Fruit fly (Drosophila melanogaster): ENCODE measurements around the gene CG17224.

CG17224 gene

DNA sequence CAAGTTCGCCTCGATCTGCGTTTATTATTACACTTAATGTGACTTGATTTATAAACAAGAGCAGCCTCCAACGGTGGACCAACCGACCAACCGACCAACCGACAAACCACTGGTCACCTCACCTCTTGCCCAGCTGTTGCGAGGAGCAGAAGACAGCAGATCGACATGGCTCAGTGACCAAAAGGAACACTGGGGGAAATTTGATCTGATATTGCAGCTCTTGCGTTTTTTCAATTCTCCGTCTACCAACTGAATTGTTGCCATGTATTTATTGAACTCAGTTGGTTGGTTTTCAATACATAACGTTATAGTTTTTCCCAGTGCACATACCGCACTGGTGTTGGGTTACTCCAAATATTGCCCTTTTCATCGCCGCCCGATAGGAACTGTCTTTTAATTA lies 13.5 kb downstream of the CG17224 start (continued):
- TF ChIP-seq CG34406 (GFP tag; optimal IDR thresholded peaks at IDR 0.05) = peak; percentile 58
- peak; percentile 19 for TF ChIP-seq Sox14 (GFP tag; optimal IDR thresholded peaks at IDR 0.05)
- TF ChIP-seq CG32006 (GFP tag; optimal IDR thresholded peaks at IDR 0.05) = peak; percentile 3
- TF ChIP-seq pdm3 (GFP tag; optimal IDR thresholded peaks at IDR 0.05) = peak; percentile 23
- no peak for TF ChIP-seq Blimp-1 (GFP tag; optimal IDR thresholded peaks at IDR 0.05)
- peak; percentile 22 for TF ChIP-seq CG6854 (GFP tag; optimal IDR thresholded peaks at IDR 0.05)
- TF ChIP-seq CG6808 (GFP tag; optimal IDR thresholded peaks at IDR 0.05) = peak; percentile 60

DNA sequence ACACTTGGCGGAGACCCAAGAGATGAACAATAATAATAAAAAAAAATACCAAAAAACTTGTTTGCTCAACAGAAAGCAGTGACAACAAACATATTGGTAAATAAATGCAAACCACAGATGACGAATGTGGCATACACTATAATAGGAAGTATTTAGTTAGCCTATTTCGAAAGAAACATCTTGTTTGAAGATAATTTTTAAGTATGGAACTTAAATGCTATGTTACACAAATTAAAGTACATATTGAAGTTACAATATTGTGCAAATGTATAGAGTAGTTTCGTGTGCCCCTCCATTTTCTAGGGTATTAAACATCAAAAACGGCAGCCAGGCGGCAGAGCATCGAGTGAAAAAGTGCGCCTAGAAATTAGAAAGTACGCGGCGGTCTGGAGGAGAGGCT lies 14.7 kb downstream of the CG17224 start:
- peak; percentile 93 for TF ChIP-seq Hr4 (GFP tag; optimal IDR thresholded peaks at IDR 0.05)
- no peak for TF ChIP-seq CG16779 (tag; optimal IDR thresholded peaks at IDR 0.05)
- TF ChIP-seq CG8119 (GFP tag; IDR thresholded peaks at IDR 0.05) = peak; percentile 93
- TF ChIP-seq net (GFP tag; optimal IDR thresholded peaks at IDR 0.05) = peak; percentile 28
- TF ChIP-seq CG3919 (GFP tag; optimal IDR thresholded peaks at IDR 0.05) = peak; percentile 46
- TF ChIP-seq spab (GFP tag; optimal IDR thresholded peaks at IDR 0.05) = no peak
- TF ChIP-seq CG8319 (GFP tag; optimal IDR thresholded peaks at IDR 0.05) = no peak
- peak; percentile 69 for TF ChIP-seq dac (GFP tag; optimal IDR thresholded peaks at IDR 0.05)
- TF ChIP-seq vri (GFP tag; optimal IDR thresholded peaks at IDR 0.05) = no peak
- no peak for TF ChIP-seq svp (GFP tag)
- TF ChIP-seq achi (GFP tag; optimal IDR thresholded peaks at IDR 0.05) = peak; percentile 57
- peak; percentile 25 for TF ChIP-seq Sox14 (GFP tag; optimal IDR thresholded peaks at IDR 0.05)
- peak; percentile 21 for TF ChIP-seq CG11762 (GFP tag; optimal IDR thresholded peaks at IDR 0.05; ENCODE audit: insufficient read depth)
- no peak for TF ChIP-seq fd85E (GFP tag; optimal IDR thresholded peaks at IDR 0.05)
- peak; percentile 80 for TF ChIP-seq CG6163 (GFP tag; IDR thresholded peaks at IDR 0.05)
- TF ChIP-seq fd59A (GFP tag; optimal IDR thresholded peaks at IDR 0.05) = no peak
- peak; percentile 86 for TF ChIP-seq Eip78C (GFP tag)
- no peak for TF ChIP-seq lz (GFP tag; optimal IDR thresholded peaks at IDR 0.05)
- peak; percentile 63 for TF ChIP-seq Gug (GFP tag; IDR thresholded peaks at IDR 0.05)
- no peak for TF ChIP-seq CG8632 (GFP tag; optimal IDR thresholded peaks at IDR 0.05)
- peak; percentile 11 for TF ChIP-seq Lpt (GFP tag; optimal IDR thresholded peaks at IDR 0.05)
- peak; percentile 24 for TF ChIP-seq acj6 (GFP tag; optimal IDR thresholded peaks at IDR 0.05)
- TF ChIP-seq pdm3 (GFP tag; optimal IDR thresholded peaks at IDR 0.05) = peak; percentile 47
- TF ChIP-seq CG15336 (GFP tag; IDR thresholded peaks at IDR 0.05) = peak; percentile 93
- TF ChIP-seq CG34406 (GFP tag; optimal IDR thresholded peaks at IDR 0.05) = peak; percentile 8
- peak; percentile 22 for TF ChIP-seq CG7368 (GFP tag; optimal IDR thresholded peaks at IDR 0.05)
- peak; percentile 15 for TF ChIP-seq Eip75B (GFP tag; optimal IDR thresholded peaks at IDR 0.05)
- peak; percentile 85 for TF ChIP-seq CG6276 (GFP tag; optimal IDR thresholded peaks at IDR 0.05)
- TF ChIP-seq CG4318 (GFP tag; optimal IDR thresholded peaks at IDR 0.05) = peak; percentile 86
- peak; percentile 52; the same call in 1 of the 2 replicates for TF ChIP-seq CG11294 (GFP tag; IDR thresholded peaks at IDR 0.05)
- TF ChIP-seq eg (GFP tag; IDR thresholded peaks at IDR 0.05) = peak; percentile 83
- peak; percentile 49 for TF ChIP-seq OdsH (GFP tag; optimal IDR thresholded peaks at IDR 0.05)
- peak in 1 of 2 experiments; percentile 60 for TF ChIP-seq salr (GFP tag; optimal IDR thresholded peaks at IDR 0.05)
- peak; percentile 7 for TF ChIP-seq fkh (GFP tag; optimal IDR thresholded peaks at IDR 0.05)
- peak; percentile 94 for TF ChIP-seq CG32006 (GFP tag; optimal IDR thresholded peaks at IDR 0.05)
- no peak for TF ChIP-seq ss (GFP tag; optimal IDR thresholded peaks at IDR 0.05)
- TF ChIP-seq dsx (GFP tag; optimal IDR thresholded peaks at IDR 0.05; ENCODE audit: poor library complexity, severe bottlenecking) = no peak

DNA sequence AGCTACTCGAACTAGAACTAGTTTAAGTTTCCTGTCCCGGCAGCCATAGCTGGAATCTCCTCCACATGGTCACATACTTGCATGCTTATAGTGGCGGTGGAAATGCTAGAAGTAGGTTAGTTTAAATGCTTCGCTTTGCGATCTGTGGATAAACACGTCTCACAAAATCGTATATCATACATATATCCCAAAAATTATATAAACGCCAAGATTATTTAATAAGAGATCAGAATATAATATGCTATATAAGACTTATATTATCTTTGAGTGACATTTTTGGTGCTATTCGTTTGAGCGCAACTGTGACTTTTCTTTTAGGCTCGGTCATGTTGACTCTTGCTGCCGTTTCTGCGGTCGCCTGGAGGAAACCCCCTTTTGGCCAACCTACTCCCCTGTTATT lies 16.2 kb downstream of the CG17224 start:
- TF ChIP-seq eg (GFP tag; IDR thresholded peaks at IDR 0.05) = peak; percentile 58; the same call in 2 of the 3 replicates
- peak; percentile 1 for TF ChIP-seq achi (GFP tag; optimal IDR thresholded peaks at IDR 0.05)
- peak; percentile 20 for TF ChIP-seq CG4318 (GFP tag; optimal IDR thresholded peaks at IDR 0.05)
- TF ChIP-seq dsx (GFP tag; optimal IDR thresholded peaks at IDR 0.05; ENCODE audit: poor library complexity, severe bottlenecking) = no peak
- TF ChIP-seq CG3032 (tag; optimal IDR thresholded peaks at IDR 0.05) = no peak
- TF ChIP-seq CG11294 (GFP tag; IDR thresholded peaks at IDR 0.05) = no peak
- no peak for TF ChIP-seq Hr38 (GFP tag; optimal IDR thresholded peaks at IDR 0.05)
- TF ChIP-seq Lpt (GFP tag; optimal IDR thresholded peaks at IDR 0.05) = peak; percentile 54
- TF ChIP-seq CG6854 (GFP tag; optimal IDR thresholded peaks at IDR 0.05) = no peak
- TF ChIP-seq net (GFP tag; optimal IDR thresholded peaks at IDR 0.05) = no peak
- TF ChIP-seq acj6 (GFP tag; optimal IDR thresholded peaks at IDR 0.05) = no peak
- TF ChIP-seq Eip93F (GFP tag; optimal IDR thresholded peaks at IDR 0.05) = no peak
- TF ChIP-seq esn (GFP tag; optimal IDR thresholded peaks at IDR 0.05) = no peak
- no peak for TF ChIP-seq CG34406 (GFP tag; optimal IDR thresholded peaks at IDR 0.05)
- no peak for TF ChIP-seq CG1621 (tag; optimal IDR thresholded peaks at IDR 0.05)
- TF ChIP-seq Eip75B (GFP tag; optimal IDR thresholded peaks at IDR 0.05) = no peak
- TF ChIP-seq pdm3 (GFP tag; optimal IDR thresholded peaks at IDR 0.05) = peak; percentile 17
- TF ChIP-seq Hr4 (GFP tag; optimal IDR thresholded peaks at IDR 0.05) = peak; percentile 36
- peak; percentile 72 for TF ChIP-seq CG32006 (GFP tag; optimal IDR thresholded peaks at IDR 0.05)
- TF ChIP-seq CG6276 (GFP tag; optimal IDR thresholded peaks at IDR 0.05) = peak; percentile 63
- TF ChIP-seq CG8119 (GFP tag; IDR thresholded peaks at IDR 0.05) = peak; percentile 70
- TF ChIP-seq salr (GFP tag; optimal IDR thresholded peaks at IDR 0.05) = peak in 1 of 2 experiments; percentile 36
- no peak for TF ChIP-seq Smox (GFP tag; optimal IDR thresholded peaks at IDR 0.05)

All from whole organism, prepupa.